Worm (Caenorhabditis elegans): Measurements from ENCODE around the gene srv-2.

Gene srv-2

DNA sequence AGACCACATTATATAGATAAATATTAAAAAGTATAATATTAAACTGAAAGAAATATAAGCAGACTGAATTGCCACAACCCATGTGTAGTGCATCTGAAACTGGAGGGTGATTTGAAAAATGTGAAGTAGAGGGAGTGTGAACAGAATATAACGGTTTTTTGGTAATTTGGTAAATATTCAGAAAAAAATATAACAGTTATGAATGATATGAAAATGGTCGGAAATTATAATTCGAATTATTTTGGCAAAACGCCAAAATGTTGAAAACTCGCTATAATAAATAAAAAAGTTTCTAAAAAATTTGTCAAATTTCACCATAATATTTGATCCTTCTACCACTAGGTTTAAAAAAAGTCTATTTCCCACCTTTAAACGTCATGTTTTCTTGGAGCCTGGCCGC, at the start of gene srv-2:
Gene srv-2, minus strand, starts transcription at position 101 of the 400 bp plus-strand sequence.
- TF ChIP-seq W03F9.2 (tag; optimal IDR thresholded peaks at IDR 0.05) = no peak
- no peak for TF ChIP-seq him-1 (tag; optimal IDR thresholded peaks at IDR 0.05)
- TF ChIP-seq dao-5 (tag; optimal IDR thresholded peaks at IDR 0.05) = no peak

DNA sequence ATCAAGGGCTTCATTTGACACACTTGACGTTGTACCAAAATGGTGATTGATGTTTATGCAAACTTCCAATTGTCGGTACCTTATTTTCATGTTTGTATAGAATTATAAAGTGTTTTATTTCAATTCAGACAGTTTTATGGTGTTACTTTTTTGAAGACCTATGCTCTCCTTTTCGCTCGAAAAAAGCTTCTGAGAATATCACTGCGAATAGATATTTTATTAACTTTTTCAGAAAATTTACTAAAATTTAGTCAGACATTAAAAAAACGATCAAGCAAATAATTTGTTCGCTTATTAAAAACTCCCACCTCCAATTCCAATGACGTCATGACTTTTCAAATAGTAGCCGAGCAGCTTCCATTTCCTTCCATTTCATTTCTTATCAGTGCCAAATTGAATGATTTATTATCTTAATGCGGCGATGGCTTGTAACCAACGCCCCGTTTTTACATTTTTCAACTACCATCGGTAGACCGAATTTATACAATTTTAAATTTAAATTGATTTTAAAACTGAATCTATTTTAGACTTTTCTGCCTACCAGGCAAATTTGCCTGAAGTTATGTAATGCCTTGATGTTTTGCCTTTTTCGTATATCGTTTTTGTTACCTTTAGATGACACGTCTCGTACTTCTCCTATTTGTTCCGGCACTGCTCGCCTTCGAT, 45.0 kb upstream of the srv-2 start, which contains the start of gene M28.10:
Gene M28.10, plus strand, starts transcription at position 616 of the 666 bp plus-strand sequence.
- no peak for TF ChIP-seq W03F9.2 (tag; optimal IDR thresholded peaks at IDR 0.05)
- no peak for TF ChIP-seq him-1 (tag; optimal IDR thresholded peaks at IDR 0.05)
- TF ChIP-seq dao-5 (tag; optimal IDR thresholded peaks at IDR 0.05) = no peak

ce11 chrII:10643403-10643802, 41.3 kb upstream of the srv-2 start, which contains the start of gene M28.4:
Gene M28.4 (plus strand): TSS chrII:10643703.
- TF ChIP-seq him-1 (tag; optimal IDR thresholded peaks at IDR 0.05) (no peak), dao-5 (tag; optimal IDR thresholded peaks at IDR 0.05) (no peak), W03F9.2 (tag; optimal IDR thresholded peaks at IDR 0.05) (no peak)

- TF ChIP-seq him-1 (tag; optimal IDR thresholded peaks at IDR 0.05) (no peak), W03F9.2 (tag; optimal IDR thresholded peaks at IDR 0.05) (no peak), dao-5 (tag; optimal IDR thresholded peaks at IDR 0.05) (no peak)
Measured at ce11 chrII:10639110-10639509, 37.0 kb upstream of the srv-2 start, which contains the start of gene M28.9. Gene M28.9 (plus strand): TSS chrII:10639410.

DNA sequence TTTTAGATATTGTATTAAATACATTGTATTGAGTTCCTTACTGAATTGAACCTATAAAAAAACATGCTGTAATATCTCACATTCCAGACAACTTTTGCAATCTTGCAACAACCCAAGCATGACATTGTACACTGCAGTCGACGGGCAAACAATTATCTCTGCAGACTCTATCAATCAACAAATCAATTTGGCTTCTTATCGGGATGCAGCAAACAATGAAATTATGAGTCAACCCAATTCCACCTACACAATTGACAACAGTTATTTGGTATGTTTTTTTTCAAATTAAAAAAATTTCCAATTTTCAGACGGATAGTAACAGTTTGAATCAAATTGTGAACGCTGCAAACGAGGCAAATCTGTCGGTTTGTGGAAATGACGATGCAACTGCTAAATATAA, 28.9 kb upstream of the srv-2 start:
- TF ChIP-seq W03F9.2 (tag; optimal IDR thresholded peaks at IDR 0.05) = no peak
- no peak for TF ChIP-seq dao-5 (tag; optimal IDR thresholded peaks at IDR 0.05)
- no peak for TF ChIP-seq him-1 (tag; optimal IDR thresholded peaks at IDR 0.05)

ce11 chrII:10627963-10628362, 25.9 kb upstream of the srv-2 start, which contains the start of gene M28.8:
Gene M28.8 (plus strand): TSS chrII:10628263.
- no peak for TF ChIP-seq him-1 (tag; optimal IDR thresholded peaks at IDR 0.05)
- no peak for TF ChIP-seq W03F9.2 (tag; optimal IDR thresholded peaks at IDR 0.05)
- TF ChIP-seq dao-5 (tag; optimal IDR thresholded peaks at IDR 0.05) = no peak

DNA sequence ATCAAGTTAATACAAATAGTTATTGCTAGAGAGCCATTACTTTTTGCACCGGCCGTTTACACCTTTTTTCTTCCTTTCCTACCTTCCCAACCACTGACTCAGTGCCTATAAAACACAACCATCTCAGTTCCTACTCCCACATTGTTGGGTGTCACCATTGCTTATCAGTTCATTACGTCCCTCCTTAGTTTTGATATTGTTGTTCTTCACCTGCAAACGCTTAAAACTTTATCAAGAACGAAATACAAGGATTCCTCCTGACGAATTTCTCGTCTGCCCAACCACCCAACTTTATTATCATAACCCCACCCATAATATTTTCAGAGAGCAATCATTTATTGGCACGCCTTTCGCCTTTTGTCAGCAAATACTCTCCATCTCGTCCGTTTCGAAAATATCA, 25.0 kb upstream of the srv-2 start:
- TF ChIP-seq dao-5 (tag; optimal IDR thresholded peaks at IDR 0.05) (no peak), him-1 (tag; optimal IDR thresholded peaks at IDR 0.05) (no peak), W03F9.2 (tag; optimal IDR thresholded peaks at IDR 0.05) (no peak)

ce11 chrII:10621965-10622364, 19.9 kb upstream of the srv-2 start, which contains the start of gene cutl-9:
Gene cutl-9 (plus strand): TSS chrII:10622265.
- TF ChIP-seq W03F9.2 (tag; optimal IDR thresholded peaks at IDR 0.05) = no peak
- TF ChIP-seq dao-5 (tag; optimal IDR thresholded peaks at IDR 0.05) = no peak
- TF ChIP-seq him-1 (tag; optimal IDR thresholded peaks at IDR 0.05) = no peak

DNA sequence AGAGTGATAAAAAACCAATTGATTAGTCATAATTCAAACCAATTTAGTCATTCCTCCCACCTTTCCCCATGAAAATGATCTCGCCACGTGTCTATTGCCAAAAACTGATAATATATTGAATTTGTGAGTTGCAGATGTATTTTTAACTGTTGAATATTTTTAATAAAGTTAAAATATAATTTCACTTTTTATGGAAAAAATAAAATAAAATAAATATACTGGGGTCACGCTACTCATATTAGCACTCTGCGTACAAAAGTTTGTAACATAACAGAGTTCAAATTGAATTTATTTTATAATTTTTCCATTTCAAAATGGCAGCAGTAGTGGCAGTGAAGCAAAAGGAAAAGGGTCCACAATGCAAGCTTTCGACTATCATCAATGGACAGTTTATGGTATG, 16.1 kb upstream of the srv-2 start, which contains the start of gene C14A4.13:
Gene C14A4.13, plus strand, starts transcription at position 301 of the 400 bp plus-strand sequence.
- no peak for TF ChIP-seq him-1 (tag; optimal IDR thresholded peaks at IDR 0.05)
- TF ChIP-seq W03F9.2 (tag; optimal IDR thresholded peaks at IDR 0.05) = no peak
- no peak for TF ChIP-seq dao-5 (tag; optimal IDR thresholded peaks at IDR 0.05)

- TF ChIP-seq him-1 (tag; optimal IDR thresholded peaks at IDR 0.05) = no peak
- no peak for TF ChIP-seq dao-5 (tag; optimal IDR thresholded peaks at IDR 0.05)
- no peak for TF ChIP-seq W03F9.2 (tag; optimal IDR thresholded peaks at IDR 0.05)
Measured at ce11 chrII:10612743-10613142, 10.7 kb upstream of the srv-2 start, which contains the start of gene C14A4.12. Gene C14A4.12 (plus strand): TSS chrII:10613043.

- TF ChIP-seq dao-5 (tag; optimal IDR thresholded peaks at IDR 0.05) = no peak
- TF ChIP-seq him-1 (tag; optimal IDR thresholded peaks at IDR 0.05) = no peak
- no peak for TF ChIP-seq W03F9.2 (tag; optimal IDR thresholded peaks at IDR 0.05)
Measured at ce11 chrII:10608821-10609220, 6.7 kb upstream of the srv-2 start.

DNA sequence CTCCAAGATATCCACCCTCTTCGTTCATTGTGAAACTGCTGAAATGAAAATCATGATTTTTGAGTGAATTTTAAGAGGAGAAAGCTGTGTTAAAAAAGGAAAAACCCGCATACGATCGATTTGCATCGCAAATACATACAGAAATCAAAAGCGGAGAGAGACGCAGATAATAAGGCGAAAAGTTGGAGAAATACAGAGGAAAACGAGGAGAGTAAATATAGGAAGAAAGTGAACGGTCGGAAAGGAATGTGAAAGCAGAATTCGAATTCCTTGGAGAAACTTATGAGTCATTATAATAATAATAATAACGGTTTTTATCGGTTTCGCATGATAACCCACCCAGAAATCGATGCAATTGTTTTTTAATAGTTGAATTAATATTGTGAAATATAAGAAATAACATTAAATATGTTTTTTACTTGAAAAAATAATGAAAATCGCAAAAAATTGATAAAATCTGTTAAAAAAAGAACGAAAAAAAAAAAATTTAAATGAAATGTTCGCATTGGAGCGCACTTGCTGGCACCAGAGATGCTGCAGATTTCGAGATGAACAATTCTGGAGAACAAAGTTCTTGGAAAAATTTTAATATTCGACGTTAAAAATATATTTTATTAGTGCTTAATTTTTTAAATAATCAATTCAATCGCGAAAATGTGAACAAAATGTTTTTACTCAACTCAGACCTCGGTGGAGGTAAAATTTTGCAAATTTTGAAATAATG, 5.3 kb upstream of the srv-2 start, which contains the start of gene ccm-3:
Gene ccm-3, minus strand, starts transcription at position 38 of the 724 bp plus-strand sequence.
- TF ChIP-seq W03F9.2 (tag; optimal IDR thresholded peaks at IDR 0.05) = no peak
- TF ChIP-seq him-1 (tag; optimal IDR thresholded peaks at IDR 0.05) = no peak
- TF ChIP-seq dao-5 (tag; optimal IDR thresholded peaks at IDR 0.05) = no peak

- no peak for TF ChIP-seq W03F9.2 (tag; optimal IDR thresholded peaks at IDR 0.05)
Measured at ce11 chrII:10605512-10605911, 3.4 kb upstream of the srv-2 start, which contains the start of gene taf-13. Gene taf-13 (minus strand): TSS chrII:10605612.

ce11 chrII:10603560-10603959, 1.5 kb upstream of the srv-2 start:
- TF ChIP-seq him-1 (tag; optimal IDR thresholded peaks at IDR 0.05) (no peak), W03F9.2 (tag; optimal IDR thresholded peaks at IDR 0.05) (no peak), dao-5 (tag; optimal IDR thresholded peaks at IDR 0.05) (no peak)

All from whole organism, L4/young adult.